Fruit fly (Drosophila melanogaster) ovary, adult (tissue): ENCODE results near the gene CG2652.

Experiments
- CG17801 ChIP-seq: fragments of 200-800 bp; optimal IDR thresholded peaks from 2 replicates; lab custom pipeline; 2019; ENCODE audit warnings: missing biosample characterization, mild to moderate bottlenecking, missing genetic modification characterization, moderate library complexity; ENCODE audit not compliant: partially characterized antibody

CG2652 gene

DNA sequence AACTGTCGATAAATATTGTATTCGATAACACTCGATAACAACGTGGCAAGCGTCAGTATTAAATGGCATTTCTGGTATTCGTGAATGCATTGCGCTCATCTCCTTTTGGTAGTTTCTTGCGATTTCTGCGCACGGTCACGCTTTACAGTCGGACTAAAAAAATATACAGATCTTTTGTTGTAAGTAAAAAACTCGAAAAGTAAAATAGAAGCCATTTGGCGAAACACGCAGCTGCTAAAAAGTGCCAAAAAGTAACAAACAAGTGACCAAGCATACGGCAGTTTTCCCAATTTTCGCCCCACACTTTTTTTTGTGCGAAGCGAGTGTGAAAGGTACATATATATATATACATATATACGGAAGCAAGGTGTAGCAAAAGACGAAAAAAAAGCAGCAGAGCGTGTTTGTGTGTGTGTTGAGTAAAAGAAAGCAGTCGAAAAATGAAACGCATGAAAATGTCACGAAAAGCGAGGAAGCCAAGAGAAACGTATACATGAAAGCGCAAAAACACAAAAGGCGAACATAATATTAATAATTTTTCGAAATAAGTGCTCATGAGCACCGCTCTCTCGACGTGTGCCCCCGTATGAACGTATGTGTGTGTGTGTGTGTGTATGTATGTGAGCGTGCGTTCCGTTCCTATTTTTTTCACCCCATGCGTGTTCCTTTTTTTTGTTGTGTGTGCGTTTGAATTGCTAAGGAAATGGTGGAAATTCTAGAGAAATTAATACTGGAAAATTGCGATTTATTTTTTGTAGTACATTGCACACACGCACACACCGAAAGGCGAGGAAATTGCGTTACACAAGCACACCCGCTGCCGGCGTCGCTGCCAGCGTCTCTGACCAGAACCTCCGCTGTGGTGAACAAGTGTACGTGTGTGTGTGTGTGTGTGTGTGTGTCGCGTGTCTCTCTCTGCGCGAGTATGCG lies 48.6 kb downstream of the CG2652 start, which contains the start of gene sgg:
TSS of gene sgg (plus strand) at position 106 of the 930 bp plus-strand sequence.
- TF ChIP-seq CG17801: peak; percentile 13
